Fruit fly (Drosophila melanogaster): ENCODE measurements around the gene CG13002.

CG13002 gene

DNA sequence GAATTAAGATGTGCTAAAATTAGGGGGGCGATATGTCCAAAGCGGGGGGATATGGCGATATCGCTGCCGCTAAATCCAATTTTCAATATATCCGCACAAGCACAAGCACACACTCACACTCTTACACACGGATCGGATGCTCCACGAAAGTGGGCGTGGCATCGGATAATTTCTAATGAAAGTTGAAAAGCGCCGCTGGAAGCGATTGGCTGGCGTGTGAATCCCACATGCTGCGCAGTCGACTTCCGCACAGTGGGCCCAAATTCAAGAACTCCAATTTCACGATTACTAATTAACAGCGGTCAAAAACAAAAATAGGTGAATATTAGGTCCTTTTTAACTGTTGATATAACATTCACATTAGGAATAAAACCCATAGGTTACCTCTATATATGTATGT lies 22.4 kb downstream of the CG13002 start:
- no peak for TF ChIP-seq pan (optimal IDR thresholded peaks at IDR 0.05)
- no peak for TF ChIP-seq Dll (optimal IDR thresholded peaks at IDR 0.05)
- no peak for TF ChIP-seq usp (GFP tag; optimal IDR thresholded peaks at IDR 0.05)
- TF ChIP-seq psq (optimal IDR thresholded peaks at IDR 0.05): no peak
- TF ChIP-seq EcR (GFP tag; optimal IDR thresholded peaks at IDR 0.05): no peak
- no peak for TF ChIP-seq CG8478 (optimal IDR thresholded peaks at IDR 0.05)

DNA sequence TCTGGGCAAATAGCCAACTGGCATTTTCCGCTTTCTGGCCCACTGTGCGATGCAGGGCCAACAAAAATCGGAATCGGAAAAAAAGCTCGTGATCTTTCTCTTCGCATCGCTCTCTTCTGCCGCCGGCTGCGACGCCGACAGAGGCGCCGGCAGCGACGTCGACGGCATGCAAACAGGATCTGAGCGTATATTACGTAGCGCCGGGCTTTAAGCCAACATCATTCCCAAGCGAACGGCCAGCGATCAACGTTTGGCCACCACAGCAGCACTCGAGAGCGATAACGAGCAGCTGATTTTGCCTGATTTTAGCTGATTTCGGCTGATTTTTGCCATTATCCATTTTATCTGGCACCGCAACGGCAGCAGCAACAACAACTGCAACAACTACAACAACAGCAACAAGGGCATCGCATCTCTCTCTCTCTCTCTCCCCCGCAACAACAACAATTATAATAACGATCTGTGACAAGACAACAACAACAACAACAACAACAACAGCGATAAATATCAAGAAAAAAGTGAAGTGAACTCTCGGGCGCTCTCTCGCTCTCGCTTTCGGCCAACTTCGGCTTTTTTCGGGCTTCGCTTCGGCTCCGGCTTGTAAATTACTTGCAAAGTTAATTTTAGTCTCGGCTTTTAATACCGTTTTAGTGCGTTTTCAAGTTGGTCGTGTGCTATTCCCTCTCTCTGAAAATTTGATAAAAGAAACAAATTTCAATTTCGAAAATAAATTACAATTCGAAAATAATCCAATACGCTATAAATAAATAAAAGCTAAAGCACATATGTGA lies 23.6 kb downstream of the CG13002 start, which contains the start of gene CG4928:
CG4928 (plus strand) TSS at position 216 of the 791 bp plus-strand sequence.
- TF ChIP-seq psq (optimal IDR thresholded peaks at IDR 0.05): no peak
- TF ChIP-seq usp (GFP tag; optimal IDR thresholded peaks at IDR 0.05): no peak
- TF ChIP-seq Dll (optimal IDR thresholded peaks at IDR 0.05): no peak
- no peak for TF ChIP-seq pan (optimal IDR thresholded peaks at IDR 0.05)
- no peak for TF ChIP-seq EcR (GFP tag; optimal IDR thresholded peaks at IDR 0.05)
- TF ChIP-seq CG8478 (optimal IDR thresholded peaks at IDR 0.05): no peak

DNA sequence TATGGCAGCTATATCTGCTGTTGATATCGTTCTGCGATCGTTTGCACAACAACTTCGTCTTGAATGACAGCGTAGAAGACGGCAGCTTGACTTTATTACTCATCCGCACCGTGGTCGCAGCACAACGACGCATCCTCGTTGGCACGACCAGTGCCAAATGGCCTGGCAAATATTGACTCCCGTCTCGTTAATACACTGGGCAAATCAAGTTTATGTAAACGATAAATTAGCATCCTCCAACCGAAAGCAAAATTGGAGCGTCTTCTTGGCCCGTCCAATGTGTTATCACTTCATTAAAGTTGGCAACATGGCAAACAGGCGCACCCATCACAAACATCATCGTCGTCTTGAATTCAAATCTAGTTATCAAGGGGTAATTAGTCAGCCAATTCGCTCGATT lies 27.9 kb downstream of the CG13002 start:
- TF ChIP-seq CG8478 (optimal IDR thresholded peaks at IDR 0.05) (no peak), Dll (optimal IDR thresholded peaks at IDR 0.05) (no peak), pan (optimal IDR thresholded peaks at IDR 0.05) (no peak), psq (optimal IDR thresholded peaks at IDR 0.05) (no peak), usp (GFP tag; optimal IDR thresholded peaks at IDR 0.05) (no peak), EcR (GFP tag; optimal IDR thresholded peaks at IDR 0.05) (no peak)

DNA sequence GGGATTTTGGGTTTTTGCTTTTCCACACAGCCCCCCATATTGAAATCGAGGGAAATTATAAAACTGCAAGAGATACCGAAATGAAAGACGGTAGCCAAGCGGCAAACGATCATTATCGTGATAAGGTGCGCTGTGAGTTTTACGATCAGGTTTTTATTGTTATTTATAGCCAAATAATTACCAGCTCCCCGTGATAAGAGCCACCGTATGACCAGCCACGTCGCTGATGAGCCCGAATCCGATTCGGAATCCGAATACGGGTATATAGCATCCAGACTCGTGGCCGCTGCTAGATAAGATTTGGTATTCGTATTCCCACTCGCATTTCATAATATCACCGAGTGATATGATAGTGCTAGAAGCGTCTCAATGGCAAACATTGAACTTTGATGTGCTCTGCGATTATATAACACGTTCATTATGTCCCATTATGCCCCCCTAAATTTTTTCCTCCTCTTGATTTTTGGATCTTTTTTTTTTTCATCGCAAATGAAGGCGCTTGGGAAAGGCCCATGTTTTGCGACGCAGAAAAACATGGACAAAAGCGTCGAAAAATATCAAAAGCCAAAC lies 29.2 kb downstream of the CG13002 start:
- TF ChIP-seq pan (optimal IDR thresholded peaks at IDR 0.05) (no peak), psq (optimal IDR thresholded peaks at IDR 0.05) (no peak), Dll (optimal IDR thresholded peaks at IDR 0.05) (no peak), EcR (GFP tag; optimal IDR thresholded peaks at IDR 0.05) (no peak)

DNA sequence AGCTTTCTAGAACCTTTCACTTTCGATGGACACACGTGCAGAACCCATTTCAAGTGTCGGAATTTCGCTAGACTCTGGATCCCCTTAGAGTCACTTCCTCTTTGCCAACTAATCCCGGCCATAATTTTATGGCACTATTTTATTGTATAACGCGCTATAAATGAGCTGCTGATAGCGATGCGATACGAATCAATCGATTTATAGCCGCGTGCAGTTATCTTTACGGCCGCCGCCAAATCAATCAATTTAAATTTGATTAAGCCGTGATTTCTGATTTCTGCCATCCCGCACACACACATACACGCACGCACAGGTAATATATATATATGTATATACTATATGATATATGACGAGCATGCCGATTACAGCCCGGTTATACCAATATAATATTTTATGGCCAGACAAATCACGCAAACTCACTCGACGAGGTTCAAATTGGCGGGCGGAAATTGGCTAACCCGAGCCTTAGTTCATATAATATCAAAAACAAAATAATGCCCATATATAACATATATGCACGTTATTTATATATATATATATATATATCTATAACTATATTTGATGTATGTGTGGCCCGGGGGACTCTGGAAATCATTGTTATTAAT lies 31.2 kb downstream of the CG13002 start:
- TF ChIP-seq EcR (GFP tag; optimal IDR thresholded peaks at IDR 0.05): no peak
- no peak for TF ChIP-seq pan (optimal IDR thresholded peaks at IDR 0.05)
- no peak for TF ChIP-seq Dll (optimal IDR thresholded peaks at IDR 0.05)
- no peak for TF ChIP-seq usp (GFP tag; optimal IDR thresholded peaks at IDR 0.05)
- TF ChIP-seq CG8478 (optimal IDR thresholded peaks at IDR 0.05): no peak
- TF ChIP-seq psq (optimal IDR thresholded peaks at IDR 0.05): no peak

DNA sequence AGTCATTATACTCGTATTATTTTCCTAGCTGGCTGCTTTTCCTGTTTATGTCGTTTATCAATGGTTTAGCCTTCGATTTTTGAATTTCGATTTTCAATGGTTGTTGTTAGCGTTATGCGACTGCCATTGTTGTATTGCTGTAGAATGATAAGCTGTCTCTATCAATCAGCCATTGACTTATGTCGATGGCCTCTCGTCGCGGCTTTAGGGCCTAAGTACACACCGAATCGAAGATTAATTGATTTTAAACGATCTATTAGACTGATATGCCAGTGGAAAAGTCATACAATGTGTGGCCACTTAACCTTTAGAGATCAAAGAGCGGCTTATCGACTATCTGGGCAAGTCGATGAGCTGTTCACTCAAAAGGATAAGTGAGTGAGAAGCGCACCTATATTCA lies 33.0 kb downstream of the CG13002 start:
- TF ChIP-seq Dll (optimal IDR thresholded peaks at IDR 0.05): no peak
- no peak for TF ChIP-seq EcR (GFP tag; optimal IDR thresholded peaks at IDR 0.05)
- TF ChIP-seq pan (optimal IDR thresholded peaks at IDR 0.05): no peak
- TF ChIP-seq usp (GFP tag; optimal IDR thresholded peaks at IDR 0.05): no peak
- no peak for TF ChIP-seq psq (optimal IDR thresholded peaks at IDR 0.05)
- TF ChIP-seq CG8478 (optimal IDR thresholded peaks at IDR 0.05): no peak

DNA sequence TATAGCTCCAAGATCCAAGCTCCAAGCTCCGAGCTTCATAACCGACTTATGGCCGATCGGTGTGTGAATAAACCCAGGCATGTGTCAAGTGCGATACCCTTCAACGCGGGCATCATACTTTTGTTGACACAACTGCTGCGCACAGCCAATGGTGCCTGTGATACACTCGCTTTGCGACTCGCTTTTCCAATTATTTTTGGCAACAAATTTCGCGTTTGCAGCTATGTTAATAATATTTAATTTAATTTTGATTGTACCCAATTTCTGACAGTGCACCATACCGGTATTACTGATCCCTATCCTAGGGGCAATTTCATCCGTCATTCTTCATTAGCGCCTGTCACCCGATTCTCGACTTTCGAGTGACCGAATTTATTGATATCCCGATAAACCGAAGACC lies 33.9 kb downstream of the CG13002 start:
- TF ChIP-seq usp (GFP tag; optimal IDR thresholded peaks at IDR 0.05): no peak
- TF ChIP-seq pan (optimal IDR thresholded peaks at IDR 0.05): no peak
- TF ChIP-seq EcR (GFP tag; optimal IDR thresholded peaks at IDR 0.05): no peak
- no peak for TF ChIP-seq CG8478 (optimal IDR thresholded peaks at IDR 0.05)
- TF ChIP-seq Dll (optimal IDR thresholded peaks at IDR 0.05): no peak
- TF ChIP-seq psq (optimal IDR thresholded peaks at IDR 0.05): no peak

DNA sequence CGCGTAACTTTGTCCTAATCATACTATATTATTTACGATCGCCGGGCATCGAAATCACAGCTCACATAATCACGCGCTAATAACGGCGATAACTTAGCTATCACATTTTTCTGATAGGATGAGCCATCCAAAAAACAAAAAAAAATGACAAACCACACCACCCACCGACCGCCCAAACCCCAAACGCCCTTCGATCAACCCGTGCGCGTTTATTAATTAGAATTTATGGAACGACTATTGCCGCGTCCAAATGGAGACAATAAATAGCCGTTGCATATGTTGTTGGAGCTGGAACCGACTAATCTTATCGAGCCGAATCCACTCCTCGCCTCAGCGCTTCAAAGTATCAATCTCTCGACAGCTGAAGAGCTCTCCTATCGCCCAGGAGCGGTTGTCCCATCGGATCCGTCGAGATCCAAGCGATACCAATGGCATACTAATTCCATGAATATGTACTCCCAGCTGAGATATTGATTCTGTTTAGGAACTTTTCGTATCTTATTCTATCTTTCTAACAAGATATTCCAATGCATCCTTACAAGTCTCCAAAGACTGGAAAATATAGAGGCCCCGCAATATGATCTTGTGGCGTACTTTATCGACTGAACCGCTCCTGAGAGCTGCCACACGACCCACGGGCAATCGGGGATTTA lies 34.6 kb downstream of the CG13002 start:
- TF ChIP-seq Dll (optimal IDR thresholded peaks at IDR 0.05) (no peak), EcR (GFP tag; optimal IDR thresholded peaks at IDR 0.05) (no peak), CG8478 (optimal IDR thresholded peaks at IDR 0.05) (no peak), pan (optimal IDR thresholded peaks at IDR 0.05) (no peak), psq (optimal IDR thresholded peaks at IDR 0.05) (no peak), usp (GFP tag; optimal IDR thresholded peaks at IDR 0.05) (no peak)

DNA sequence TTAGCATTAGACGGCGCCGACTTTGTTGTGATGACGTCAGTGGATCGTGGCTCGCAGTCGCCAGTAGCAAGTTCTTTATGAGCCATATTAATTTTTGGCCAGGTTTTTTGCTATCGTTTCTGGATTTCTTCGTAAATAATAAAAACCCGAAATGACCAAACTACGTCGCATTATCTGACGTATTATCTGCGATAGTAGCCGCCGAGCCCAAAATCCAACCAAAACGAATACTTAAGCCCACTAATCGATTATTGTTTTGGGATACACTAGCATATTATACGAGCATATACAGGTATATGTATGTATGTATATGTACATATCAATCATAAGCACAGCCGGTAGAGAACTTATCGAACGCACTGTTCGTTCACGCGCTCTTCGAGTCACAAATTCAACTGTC lies 37.1 kb downstream of the CG13002 start:
- TF ChIP-seq pan (optimal IDR thresholded peaks at IDR 0.05) (no peak), psq (optimal IDR thresholded peaks at IDR 0.05) (no peak), usp (GFP tag; optimal IDR thresholded peaks at IDR 0.05) (no peak), EcR (GFP tag; optimal IDR thresholded peaks at IDR 0.05) (no peak), CG8478 (optimal IDR thresholded peaks at IDR 0.05) (no peak), Dll (optimal IDR thresholded peaks at IDR 0.05) (no peak)

DNA sequence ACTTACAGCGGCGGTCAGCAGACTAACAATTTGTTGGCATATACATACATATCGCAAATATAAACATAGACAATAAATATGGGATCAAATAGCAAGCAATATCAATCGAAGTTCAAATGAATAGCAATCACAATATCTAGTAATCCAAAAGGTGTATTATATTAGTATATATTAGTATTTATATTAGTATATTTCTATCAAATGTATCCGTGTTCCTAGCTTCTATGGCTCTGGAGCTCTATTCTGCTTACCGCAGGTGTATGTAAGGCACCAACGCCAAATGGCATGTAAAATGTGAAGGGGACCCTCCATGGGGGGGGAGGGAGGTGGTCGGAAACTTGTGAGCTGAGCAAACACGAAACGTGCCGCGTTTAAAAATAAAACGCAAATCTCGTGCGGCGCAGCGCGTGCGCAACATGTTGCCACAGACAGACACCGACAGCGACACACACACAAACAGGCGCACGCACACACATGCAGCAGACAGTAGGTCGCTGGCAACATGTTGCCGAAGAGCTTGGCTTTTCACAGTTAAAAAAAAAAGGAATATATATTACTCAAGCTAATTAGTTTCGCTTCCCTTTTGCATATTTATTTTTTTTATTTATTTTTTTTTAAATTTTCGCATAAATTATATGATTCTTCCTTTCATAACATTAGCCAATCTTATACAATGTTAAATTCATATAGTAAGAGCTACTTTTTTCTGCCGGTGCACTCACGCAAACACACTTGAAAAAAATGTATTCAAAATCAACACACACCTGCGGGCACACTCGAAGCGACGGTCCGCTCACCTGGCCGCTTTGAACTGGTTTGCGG lies 41.1 kb downstream of the CG13002 start:
- no peak for TF ChIP-seq Dll (optimal IDR thresholded peaks at IDR 0.05)
- TF ChIP-seq CG8478 (optimal IDR thresholded peaks at IDR 0.05): no peak
- TF ChIP-seq EcR (GFP tag; optimal IDR thresholded peaks at IDR 0.05): no peak
- TF ChIP-seq pan (optimal IDR thresholded peaks at IDR 0.05): no peak
- no peak for TF ChIP-seq psq (optimal IDR thresholded peaks at IDR 0.05)
- no peak for TF ChIP-seq usp (GFP tag; optimal IDR thresholded peaks at IDR 0.05)
